Fruit fly (Drosophila melanogaster) whole organism, embryonic: ENCODE results near the gene mahe.

Experiments
- Atf6 ChIP-seq: fragments of 200-800 bp; sonication (Bioruptor generic); IDR thresholded peaks from 2 replicates; pipeline ENCODE4 v1.3.6; 2022; ENCODE audit warnings: missing biosample characterization, missing genetic modification characterization
- Bgb ChIP-seq: fragments of 200-800 bp; sonication (Bioruptor generic); IDR thresholded peaks from 2 replicates; pipeline ENCODE4 v1.3.6; 2022; ENCODE audit warnings: missing biosample characterization, missing genetic modification characterization; ENCODE audit not compliant: partially characterized antibody
- CG11398 ChIP-seq: fragments of 200-800 bp; sonication (Bioruptor generic); optimal IDR thresholded peaks from 2 replicates; lab custom pipeline; 2016; ENCODE audit warnings: missing biosample characterization, missing genetic modification characterization
- CG14050 ChIP-seq: fragments of 200-800 bp; sonication (Bioruptor generic); IDR thresholded peaks from 3 replicates; pipeline ENCODE4 v1.3.6; 2022; ENCODE audit warnings: missing biosample characterization, missing genetic modification characterization
- CG14860 ChIP-seq: fragments of 200-800 bp; sonication (Bioruptor generic); IDR thresholded peaks from 3 replicates; pipeline ENCODE4 v1.3.6; 2022; ENCODE audit warnings: missing biosample characterization, missing genetic modification characterization; ENCODE audit not compliant: partially characterized antibody
- CG15479 ChIP-seq: fragments of 200-800 bp; sonication (Bioruptor generic); optimal IDR thresholded peaks from 3 replicates; lab custom pipeline; 2019; ENCODE audit warnings: missing biosample characterization, mild to moderate bottlenecking, missing genetic modification characterization, moderate library complexity
- CG16779 ChIP-seq: fragments of 200-800 bp; sonication (Bioruptor generic); IDR thresholded peaks from 2 replicates; pipeline ENCODE4 v1.3.6; 2022; ENCODE audit warnings: missing biosample characterization, missing genetic modification characterization
- CG18011 ChIP-seq: fragments of 200-800 bp; sonication (Bioruptor generic); optimal IDR thresholded peaks from 2 replicates; lab custom pipeline; 2017; ENCODE audit warnings: missing biosample characterization, missing genetic modification characterization, mild to moderate bottlenecking, moderate library complexity, missing genotype
- CG31388 ChIP-seq: fragments of 200-800 bp; sonication (Bioruptor generic); optimal IDR thresholded peaks from 2 replicates; lab custom pipeline; 2016; ENCODE audit warnings: missing biosample characterization, missing genetic modification characterization
- CG3281 ChIP-seq: fragments of 200-800 bp; sonication (Bioruptor generic); optimal IDR thresholded peaks from 3 replicates; lab custom pipeline; 2017; ENCODE audit warnings: missing biosample characterization, mild to moderate bottlenecking, missing genetic modification characterization
- CG34224 ChIP-seq: fragments of 200-800 bp; sonication (Bioruptor generic); IDR thresholded peaks from 3 replicates; pipeline ENCODE4 v1.3.6; 2022; ENCODE audit warnings: missing biosample characterization, missing genetic modification characterization; ENCODE audit not compliant: partially characterized antibody
- CG3847 ChIP-seq: fragments of 200-800 bp; sonication (Bioruptor generic); IDR thresholded peaks from 2 replicates; pipeline ENCODE4 v1.3.6; 2022; ENCODE audit warnings: missing biosample characterization, missing genetic modification characterization
- CG4328 ChIP-seq: fragments of 200-800 bp; sonication (Bioruptor generic); optimal IDR thresholded peaks from 3 replicates; lab custom pipeline; 2017; ENCODE audit warnings: missing biosample characterization, missing genetic modification reagents, missing genetic modification characterization
- CG4707 ChIP-seq: fragments of 200-800 bp; sonication (Bioruptor generic); optimal IDR thresholded peaks from 2 replicates; lab custom pipeline; 2018; ENCODE audit warnings: missing biosample characterization, mild to moderate bottlenecking, missing genetic modification characterization, moderate library complexity
- CG4854 ChIP-seq: fragments of 200-800 bp; sonication (Bioruptor generic); optimal IDR thresholded peaks from 2 replicates; lab custom pipeline; 2016; ENCODE audit warnings: missing biosample characterization, missing genetic modification characterization, inconsistent platforms
- CG7928 ChIP-seq: fragments of 200-800 bp; sonication (Bioruptor generic); optimal IDR thresholded peaks from 2 replicates; lab custom pipeline; 2017; ENCODE audit warnings: missing biosample characterization, mild to moderate bottlenecking, missing genetic modification characterization
- CG8089 ChIP-seq: fragments of 200-800 bp; sonication (Bioruptor generic); optimal IDR thresholded peaks from 3 replicates; lab custom pipeline; 2016; ENCODE audit warnings: missing biosample characterization, missing genetic modification characterization
- Deaf1 ChIP-seq: fragments of 200-800 bp; optimal IDR thresholded peaks from 3 replicates; lab custom pipeline; 2019; ENCODE audit warnings: missing biosample characterization, mild to moderate bottlenecking, missing genetic modification characterization, moderate library complexity
- Dfd ChIP-seq, 2 experiments: fragments of >200 bp; optimal IDR thresholded peaks; 2 replicates each; lab custom pipeline; 2017; ENCODE audit warnings: missing biosample characterization in 2 of 2, missing genetic modification characterization in 2 of 2
- Fer2 ChIP-seq: fragments of 200-800 bp; sonication (Bioruptor generic); optimal IDR thresholded peaks from 2 replicates; lab custom pipeline; 2018; ENCODE audit warnings: missing biosample characterization, mild to moderate bottlenecking, missing genetic modification characterization, moderate library complexity
- HLH3B ChIP-seq: fragments of 200-800 bp; sonication (Bioruptor generic); IDR thresholded peaks from 2 replicates; pipeline ENCODE4 v1.3.6; 2022; ENCODE audit warnings: missing biosample characterization, missing genetic modification characterization
- Hr3 ChIP-seq: fragments of 200-800 bp; sonication (Bioruptor generic); optimal IDR thresholded peaks from 3 replicates; lab custom pipeline; 2016; ENCODE audit warnings: missing biosample characterization, missing genetic modification characterization
- Med ChIP-seq: fragments of 200-800 bp; sonication (Bioruptor generic); peaks from one replicate; lab custom pipeline; 2016; ENCODE audit warnings: missing biosample characterization, missing genetic modification characterization, mild to moderate bottlenecking, inconsistent platforms, moderate library complexity
- NFAT ChIP-seq: fragments of 200-800 bp; sonication (Bioruptor generic); IDR thresholded peaks from 2 replicates; pipeline ENCODE4 v1.3.6; 2022; ENCODE audit warnings: missing biosample characterization, missing genetic modification characterization
- Oli ChIP-seq: fragments of 200-800 bp; sonication (Bioruptor generic); optimal IDR thresholded peaks from 2 replicates; lab custom pipeline; 2018; ENCODE audit warnings: missing biosample characterization, mild to moderate bottlenecking, missing genetic modification characterization, moderate library complexity
- Stat92E ChIP-seq, 3 experiments: fragments of >200 bp in 2 of 3; fragments of 200-800 bp in 1 of 3; sonication (Bioruptor generic) in 1 of 3; optimal IDR thresholded peaks; 2 replicates each; lab custom pipeline; 2017 to 2019; ENCODE audit warnings: missing biosample characterization in 3 of 3, missing genetic modification characterization in 3 of 3, mild to moderate bottlenecking in 1 of 3, moderate library complexity in 1 of 3
- Xrp1 ChIP-seq: fragments of 200-800 bp; sonication (Bioruptor generic); IDR thresholded peaks from 2 replicates; pipeline ENCODE4 v1.3.6; 2022; ENCODE audit warnings: missing biosample characterization, missing genetic modification characterization
- abd-A ChIP-seq: fragments of 200-800 bp; sonication (Bioruptor generic); optimal IDR thresholded peaks from 3 replicates; lab custom pipeline; 2019; ENCODE audit warnings: missing biosample characterization, mild to moderate bottlenecking, missing genetic modification characterization, moderate library complexity
- ase ChIP-seq: fragments of 200-800 bp; sonication (Bioruptor generic); IDR thresholded peaks from 3 replicates; pipeline ENCODE4 v1.3.6; 2022; ENCODE audit warnings: missing biosample characterization, missing genetic modification characterization
- ato ChIP-seq: fragments of 200-800 bp; sonication (Bioruptor generic); IDR thresholded peaks from 2 replicates; pipeline ENCODE4 v1.3.6; 2022; ENCODE audit warnings: missing biosample characterization, missing genetic modification characterization; ENCODE audit not compliant: partially characterized antibody
- bigmax ChIP-seq: fragments of 200-800 bp; sonication (Bioruptor generic); optimal IDR thresholded peaks from 2 replicates; lab custom pipeline; 2018; ENCODE audit warnings: missing biosample characterization, mild to moderate bottlenecking, missing genetic modification characterization
- caup ChIP-seq: fragments of 200-800 bp; sonication (Bioruptor generic); optimal IDR thresholded peaks from 3 replicates; lab custom pipeline; 2017; ENCODE audit warnings: missing biosample characterization, mild to moderate bottlenecking, missing genetic modification characterization, moderate library complexity; ENCODE audit not compliant: severe bottlenecking
- dm ChIP-seq: fragments of 200-800 bp; sonication (Bioruptor generic); optimal IDR thresholded peaks from 3 replicates; lab custom pipeline; 2016; ENCODE audit warnings: missing biosample characterization, missing genetic modification characterization
- dmrt11E ChIP-seq: fragments of 200-800 bp; sonication (Bioruptor generic); optimal IDR thresholded peaks from 3 replicates; lab custom pipeline; 2018; ENCODE audit warnings: missing biosample characterization, mild to moderate bottlenecking, missing genetic modification characterization, moderate library complexity
- gce ChIP-seq: fragments of 200-800 bp; sonication (Bioruptor generic); IDR thresholded peaks from 3 replicates; pipeline ENCODE4 v1.3.6; 2022; ENCODE audit warnings: missing biosample characterization, missing genetic modification characterization
- grau ChIP-seq: fragments of 200-800 bp; optimal IDR thresholded peaks from 3 replicates; lab custom pipeline; 2019; ENCODE audit warnings: missing biosample characterization, mild to moderate bottlenecking, missing genetic modification characterization, moderate library complexity
- gsb ChIP-seq: fragments of 200-800 bp; sonication (Bioruptor generic); IDR thresholded peaks from 2 replicates; pipeline ENCODE4 v1.3.6; 2022; ENCODE audit warnings: missing biosample characterization, missing genetic modification characterization
- gsb-n ChIP-seq: fragments of 200-800 bp; sonication (Bioruptor generic); optimal IDR thresholded peaks from 3 replicates; lab custom pipeline; 2018; ENCODE audit warnings: missing biosample characterization, mild to moderate bottlenecking, missing genetic modification characterization
- lilli ChIP-seq: fragments of 200-800 bp; sonication (Bioruptor generic); optimal IDR thresholded peaks from 3 replicates; lab custom pipeline; 2016; ENCODE audit warnings: missing biosample characterization, missing genetic modification characterization
- lov ChIP-seq, 2 experiments: fragments of 200-800 bp in 1 of 2; fragments of >200 bp in 1 of 2; sonication (Bioruptor generic) in 1 of 2; IDR thresholded peaks in 1 of 2; optimal IDR thresholded peaks in 1 of 2; 2 replicates in 1 of 2; 3 replicates in 1 of 2; pipeline versions ENCODE4 v1.3.6 to Lab custom; 2017 to 2022; ENCODE audit warnings: missing biosample characterization in 1 of 2, missing genetic modification characterization in 1 of 2
- nerfin-1 ChIP-seq: fragments of 200-800 bp; sonication (Bioruptor generic); optimal IDR thresholded peaks from 3 replicates; lab custom pipeline; 2019; ENCODE audit warnings: missing biosample characterization, mild to moderate bottlenecking, missing genetic modification characterization, moderate library complexity
- nerfin-2 ChIP-seq: fragments of 200-800 bp; sonication (Bioruptor generic); IDR thresholded peaks from 2 replicates; pipeline ENCODE4 v1.3.6; 2022; ENCODE audit warnings: missing biosample characterization, missing genetic modification characterization; ENCODE audit not compliant: partially characterized antibody
- nom ChIP-seq: fragments of 200-800 bp; sonication (Bioruptor generic); optimal IDR thresholded peaks from 2 replicates; lab custom pipeline; 2017; ENCODE audit warnings: missing biosample characterization, missing genetic modification characterization, mild to moderate bottlenecking, moderate library complexity, missing genetic modification reagents
- pita ChIP-seq: fragments of 200-800 bp; sonication (Bioruptor generic); optimal IDR thresholded peaks from 2 replicates; lab custom pipeline; 2017; ENCODE audit warnings: missing biosample characterization, mild to moderate bottlenecking, missing genetic modification characterization
- salm ChIP-seq: fragments of 200-800 bp; sonication (Bioruptor generic); optimal IDR thresholded peaks from 2 replicates; lab custom pipeline; 2018; ENCODE audit warnings: missing biosample characterization, mild to moderate bottlenecking, missing genetic modification characterization
- schlank ChIP-seq: fragments of 200-800 bp; sonication (Bioruptor generic); optimal IDR thresholded peaks from 2 replicates; lab custom pipeline; 2018; ENCODE audit warnings: missing biosample characterization, mild to moderate bottlenecking, missing genetic modification characterization
- sens-2 ChIP-seq: fragments of 200-800 bp; sonication (Bioruptor generic); IDR thresholded peaks from 2 replicates; pipeline ENCODE4 v1.3.6; 2022; ENCODE audit warnings: missing biosample characterization, missing genetic modification characterization
- sr ChIP-seq: fragments of 200-800 bp; sonication (Bioruptor generic); IDR thresholded peaks from 3 replicates; pipeline ENCODE4 v1.3.6; 2022; ENCODE audit warnings: missing biosample characterization, missing genetic modification characterization

Gene mahe

DNA sequence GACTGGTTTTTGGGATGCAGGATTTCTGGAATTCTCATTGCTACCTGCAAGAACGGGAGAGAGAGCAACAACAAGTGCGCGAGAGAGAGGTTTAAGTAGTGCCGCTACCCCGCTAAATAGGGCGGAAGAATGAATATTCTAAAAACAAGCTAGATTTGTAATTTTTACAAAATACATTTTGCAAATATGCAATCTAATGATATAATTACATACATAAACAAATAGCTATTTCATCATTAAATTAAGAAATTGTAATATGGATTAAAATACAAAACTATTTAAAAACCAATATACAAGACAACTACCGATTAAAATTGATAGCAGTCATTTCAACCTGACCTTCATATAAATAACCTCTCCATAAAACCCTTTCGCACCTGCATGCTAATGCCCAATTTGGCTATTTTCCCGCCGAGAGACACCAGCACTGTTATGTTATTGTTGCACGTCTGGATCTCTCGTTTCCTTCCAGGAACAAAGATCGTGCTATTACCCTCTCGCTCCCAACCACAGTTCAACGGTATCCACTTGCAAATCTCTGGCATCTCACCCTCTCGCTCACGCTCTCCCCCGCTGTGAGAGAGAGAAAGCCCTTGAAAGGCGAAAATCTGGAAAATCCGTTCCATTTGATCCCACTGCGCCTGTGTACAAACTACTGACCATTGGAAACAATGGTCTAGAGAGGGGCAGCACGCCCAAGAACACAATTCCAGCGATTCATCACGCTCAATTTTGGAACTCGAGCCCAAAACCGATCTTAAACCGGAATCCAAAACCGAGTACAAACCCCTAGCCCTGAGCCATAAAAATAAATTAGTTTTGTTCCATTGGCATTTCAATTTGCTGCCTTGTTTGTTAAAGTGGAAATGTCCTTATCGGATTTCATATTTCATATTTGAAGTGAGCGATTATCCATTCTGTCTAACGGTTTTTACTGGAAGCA, 39.3 kb downstream of the mahe start, which contains the start of gene Nek2:
TSS of gene Nek2 (minus strand) at position 51 of the 943 bp plus-strand sequence.
- TF ChIP-seq Med (GFP tag; lab: Kevin White, UChicago) (no peak), Fer2 (no peak), bigmax (GFP tag; lab: Kevin White, UChicago) (no peak), caup (GFP tag; lab: Kevin White, UChicago) (no peak), gsb-n (tag; lab: Kevin White, UChicago) (no peak), nom (no peak), Bgb (GFP tag; lab: Robert Waterston, UW) (no peak), Hr3 (no peak), Deaf1 (no peak), CG7928 (GFP tag; lab: Kevin White, UChicago) (no peak), ato (GFP tag; lab: Robert Waterston, UW) (no peak), CG4328 (GFP tag; lab: Kevin White, UChicago) (no peak), grau (no peak), abd-A (no peak), salm (tag; lab: Kevin White, UChicago) (no peak), pita (GFP tag; lab: Kevin White, UChicago) (no peak), CG14050 (GFP tag; lab: Robert Waterston, UW) (no peak), CG4707 (GFP tag; lab: Kevin White, UChicago) (no peak), CG14860 (GFP tag; lab: Robert Waterston, UW) (no peak), CG11398 (no peak), CG3847 (GFP tag; lab: Robert Waterston, UW) (no peak), Dfd (GFP tag; optimal IDR thresholded peaks at IDR 0.05; lab: Kevin White, UChicago) (no peak), lilli (GFP tag; lab: Kevin White, UChicago) (no peak), schlank (tag; lab: Kevin White, UChicago) (no peak), gsb (GFP tag; lab: Robert Waterston, UW) (no peak), gce (GFP tag; lab: Robert Waterston, UW) (no peak), nerfin-2 (GFP tag; lab: Robert Waterston, UW) (no peak), Oli (no peak), dmrt11E (peak; percentile 17), dm (GFP tag; lab: Kevin White, UChicago) (no peak), CG8089 (no peak), CG15479 (peak; percentile 47), CG31388 (GFP tag; lab: Kevin White, UChicago) (no peak), NFAT (GFP tag; lab: Robert Waterston, UW) (no peak), Atf6 (no peak), lov (optimal IDR thresholded peaks at IDR 0.05; lab: Kevin White, UChicago) (no peak), lov (GFP tag; IDR thresholded peaks at IDR 0.05; lab: Robert Waterston, UW) (no peak), Xrp1 (no peak), CG34224 (GFP tag; lab: Robert Waterston, UW) (no peak), sr (GFP tag; lab: Robert Waterston, UW) (no peak), CG4854 (GFP tag; lab: Kevin White, UChicago) (no peak), Stat92E (GFP tag; optimal IDR thresholded peaks at IDR 0.05; lab: Kevin White, UChicago) (peak in 1 of 3 experiments; percentile 2), sens-2 (GFP tag; lab: Robert Waterston, UW) (no peak), HLH3B (GFP tag; lab: Robert Waterston, UW) (no peak), nerfin-1 (tag; lab: Kevin White, UChicago) (no peak), CG18011 (GFP tag; lab: Kevin White, UChicago) (no peak), CG3281 (no peak), ase (no peak), CG16779 (GFP tag; lab: Robert Waterston, UW) (no peak)
